Fruit fly (Drosophila melanogaster) whole organism, embryonic: ENCODE results near the gene fusl.

ENCODE experiments used
- B-H1 ChIP-seq: fragments of 200-800 bp; sonication (Bioruptor generic); IDR thresholded peaks from 3 replicates; pipeline ENCODE4 v1.3.6; 2022; ENCODE audit warnings: missing biosample characterization, missing genetic modification characterization
- B-H2 ChIP-seq: fragments of 200-800 bp; sonication (Bioruptor generic); optimal IDR thresholded peaks from 2 replicates; lab custom pipeline; 2018; ENCODE audit warnings: missing biosample characterization, mild to moderate bottlenecking, missing genetic modification characterization
- CG1024 ChIP-seq: fragments of 200-800 bp; sonication (Bioruptor generic); IDR thresholded peaks from 2 replicates; pipeline ENCODE4 v1.3.6; 2022; ENCODE audit warnings: missing biosample characterization, missing genetic modification characterization
- CG10366 ChIP-seq: fragments of 200-800 bp; sonication (Bioruptor generic); IDR thresholded peaks from 2 replicates; pipeline ENCODE4 v1.3.6; 2022; ENCODE audit warnings: missing biosample characterization, missing genetic modification characterization
- CG10979 ChIP-seq: fragments of 200-800 bp; sonication (Bioruptor generic); optimal IDR thresholded peaks from 2 replicates; lab custom pipeline; 2018; ENCODE audit warnings: missing biosample characterization, mild to moderate bottlenecking, missing genetic modification characterization, moderate library complexity
- CG11093 ChIP-seq: fragments of 200-800 bp; sonication (Bioruptor generic); IDR thresholded peaks from 3 replicates; pipeline ENCODE4 v1.3.6; 2022; ENCODE audit warnings: missing biosample characterization, missing genetic modification characterization
- CG12391 ChIP-seq: fragments of 200-800 bp; sonication (Bioruptor generic); optimal IDR thresholded peaks from 3 replicates; lab custom pipeline; 2018; ENCODE audit warnings: missing biosample characterization, mild to moderate bottlenecking, missing genetic modification characterization, moderate library complexity
- CG13624 ChIP-seq: fragments of 200-800 bp; sonication (Bioruptor generic); optimal IDR thresholded peaks from 2 replicates; lab custom pipeline; 2016; ENCODE audit warnings: missing biosample characterization, missing genetic modification characterization
- CG15269 ChIP-seq: fragments of 200-800 bp; sonication (Bioruptor generic); optimal IDR thresholded peaks from 2 replicates; lab custom pipeline; 2018; ENCODE audit warnings: missing biosample characterization, mild to moderate bottlenecking, missing genetic modification characterization, moderate library complexity
- CG15696 ChIP-seq: fragments of 200-800 bp; sonication (Bioruptor generic); optimal IDR thresholded peaks from 2 replicates; lab custom pipeline; 2019; ENCODE audit warnings: missing biosample characterization, mild to moderate bottlenecking, missing genetic modification characterization, moderate library complexity
- CG17361 ChIP-seq: fragments of 200-800 bp; sonication (Bioruptor generic); IDR thresholded peaks from 3 replicates; pipeline ENCODE4 v1.3.6; 2022; ENCODE audit warnings: missing biosample characterization, missing genetic modification characterization
- CG18599 ChIP-seq: fragments of 200-800 bp; sonication (Bioruptor generic); optimal IDR thresholded peaks from 3 replicates; lab custom pipeline; 2017; ENCODE audit warnings: missing biosample characterization, missing genetic modification characterization, mild to moderate bottlenecking, moderate library complexity, missing genetic modification reagents
- CG2120 ChIP-seq: fragments of 200-800 bp; sonication (Bioruptor generic); optimal IDR thresholded peaks from 3 replicates; lab custom pipeline; 2016; ENCODE audit warnings: missing biosample characterization, missing genetic modification characterization
- CG5180 ChIP-seq: fragments of 200-800 bp; sonication (Bioruptor generic); optimal IDR thresholded peaks from 3 replicates; lab custom pipeline; 2017; ENCODE audit warnings: missing biosample characterization, missing genetic modification characterization, mild to moderate bottlenecking, moderate library complexity, missing genetic modification reagents
- CG6791 ChIP-seq: fragments of 200-800 bp; sonication (Bioruptor generic); IDR thresholded peaks from 3 replicates; pipeline ENCODE4 v1.3.6; 2022; ENCODE audit warnings: missing biosample characterization, missing genetic modification characterization; ENCODE audit not compliant: partially characterized antibody
- CG7271 ChIP-seq: fragments of 200-800 bp; sonication (Bioruptor generic); optimal IDR thresholded peaks from 2 replicates; lab custom pipeline; 2018; ENCODE audit warnings: missing biosample characterization, mild to moderate bottlenecking, missing genetic modification characterization, moderate library complexity
- CG8089 ChIP-seq: fragments of 200-800 bp; sonication (Bioruptor generic); optimal IDR thresholded peaks from 3 replicates; lab custom pipeline; 2016; ENCODE audit warnings: missing biosample characterization, missing genetic modification characterization
- CG9215 ChIP-seq: fragments of 200-800 bp; sonication (Bioruptor generic); IDR thresholded peaks from 2 replicates; pipeline ENCODE4 v1.3.6; 2022; ENCODE audit warnings: missing biosample characterization, missing genetic modification characterization
- CrebB ChIP-seq: fragments of 200-800 bp; sonication (Bioruptor generic); optimal IDR thresholded peaks from 3 replicates; lab custom pipeline; 2018; ENCODE audit warnings: missing biosample characterization, mild to moderate bottlenecking, missing genetic modification characterization
- ERR ChIP-seq: fragments of 200-800 bp; sonication (Bioruptor generic); optimal IDR thresholded peaks from 2 replicates; lab custom pipeline; 2016; ENCODE audit warnings: missing biosample characterization, missing genetic modification characterization
- Hr39 ChIP-seq: fragments of >200 bp; optimal IDR thresholded peaks from 2 replicates; lab custom pipeline; 2017
- Lhr ChIP-seq: fragments of 200-800 bp; sonication (Bioruptor generic); optimal IDR thresholded peaks from 3 replicates; lab custom pipeline; 2017; ENCODE audit warnings: mild to moderate bottlenecking, missing biosample characterization, missing genetic modification reagents, missing genetic modification characterization
- Lim3 ChIP-seq: fragments of 200-800 bp; sonication (Bioruptor generic); IDR thresholded peaks from 2 replicates; pipeline ENCODE4 v1.3.6; 2022; ENCODE audit warnings: missing biosample characterization, missing genetic modification characterization
- NfI ChIP-seq: fragments of 200-800 bp; sonication (Bioruptor generic); optimal IDR thresholded peaks from 3 replicates; lab custom pipeline; 2018; ENCODE audit warnings: missing biosample characterization, mild to moderate bottlenecking, missing genetic modification characterization, moderate library complexity
- Sin3A ChIP-seq: fragments of >200 bp; optimal IDR thresholded peaks from 2 replicates; lab custom pipeline; 2018
- YL-1 ChIP-seq: fragments of 200-800 bp; sonication (Bioruptor generic); optimal IDR thresholded peaks from 3 replicates; lab custom pipeline; 2017; ENCODE audit warnings: missing biosample characterization, mild to moderate bottlenecking, missing genetic modification characterization
- aop ChIP-seq: fragments of 200-800 bp; sonication (Bioruptor generic); IDR thresholded peaks from 2 replicates; pipeline ENCODE4 v1.3.6; 2022; ENCODE audit warnings: missing biosample characterization, missing genetic modification characterization
- chm ChIP-seq: fragments of 200-800 bp; sonication (Bioruptor generic); IDR thresholded peaks from 2 replicates; pipeline ENCODE4 v1.3.6; 2022; ENCODE audit warnings: missing biosample characterization, missing genetic modification characterization
- corto ChIP-seq: fragments of 200-800 bp; sonication (Bioruptor generic); optimal IDR thresholded peaks from 2 replicates; lab custom pipeline; 2016; ENCODE audit warnings: missing biosample characterization, mild to moderate bottlenecking, missing genetic modification characterization, moderate library complexity
- danr ChIP-seq: fragments of 200-800 bp; sonication (Bioruptor generic); IDR thresholded peaks from 2 replicates; pipeline ENCODE4 v1.3.6; 2022; ENCODE audit warnings: missing biosample characterization, missing genetic modification characterization
- disco-r ChIP-seq: fragments of 200-800 bp; sonication (Bioruptor generic); optimal IDR thresholded peaks from 2 replicates; lab custom pipeline; 2016; ENCODE audit warnings: missing biosample characterization, missing genetic modification characterization
- dmrt99B ChIP-seq: fragments of 200-800 bp; sonication (Bioruptor generic); optimal IDR thresholded peaks from 2 replicates; lab custom pipeline; 2018; ENCODE audit warnings: missing biosample characterization, mild to moderate bottlenecking, missing genetic modification characterization, moderate library complexity
- fu2 ChIP-seq: fragments of 200-800 bp; sonication (Bioruptor generic); optimal IDR thresholded peaks from 2 replicates; lab custom pipeline; 2016; ENCODE audit warnings: missing biosample characterization, missing genetic modification characterization
- hbn ChIP-seq: fragments of 200-800 bp; sonication (Bioruptor generic); IDR thresholded peaks from 2 replicates; pipeline ENCODE4 v1.3.6; 2022; ENCODE audit warnings: missing biosample characterization, missing genetic modification characterization; ENCODE audit not compliant: partially characterized antibody
- hth ChIP-seq: fragments of >200 bp; optimal IDR thresholded peaks from 2 replicates; lab custom pipeline; 2017; ENCODE audit warnings: inconsistent platforms
- insv ChIP-seq, 2 experiments: fragments of 200-800 bp; sonication (Bioruptor generic); optimal IDR thresholded peaks; 3 replicates each; lab custom pipeline; 2016 to 2018; ENCODE audit warnings: missing biosample characterization in 2 of 2, missing genetic modification characterization in 2 of 2
- luna ChIP-seq: fragments of 200-800 bp; sonication (Bioruptor generic); optimal IDR thresholded peaks from 2 replicates; lab custom pipeline; 2016; ENCODE audit warnings: missing biosample characterization, missing genetic modification characterization
- mam ChIP-seq: fragments of 200-800 bp; sonication (Bioruptor generic); optimal IDR thresholded peaks from 3 replicates; lab custom pipeline; 2016; ENCODE audit warnings: missing biosample characterization, missing genetic modification characterization
- odd ChIP-seq: fragments of 200-800 bp; sonication (Bioruptor generic); optimal IDR thresholded peaks from 2 replicates; lab custom pipeline; 2017; ENCODE audit warnings: missing biosample characterization, mild to moderate bottlenecking, missing genetic modification characterization
- org-1 ChIP-seq: fragments of 200-800 bp; sonication (Bioruptor generic); optimal IDR thresholded peaks from 2 replicates; lab custom pipeline; 2017; ENCODE audit warnings: missing biosample characterization, missing genetic modification characterization
- prd ChIP-seq, 3 experiments: fragments of >200 bp in 2 of 3; fragments of 200-800 bp in 1 of 3; sonication (Bioruptor generic) in 1 of 3; optimal IDR thresholded peaks in 2 of 3; IDR thresholded peaks in 1 of 3; 2 replicates in 2 of 3; 3 replicates in 1 of 3; pipeline versions ENCODE4 v1.3.6 to Lab custom; 2017 to 2022; ENCODE audit warnings: missing biosample characterization in 1 of 3, missing genetic modification characterization in 1 of 3
- row ChIP-seq: fragments of 200-800 bp; sonication (Bioruptor generic); IDR thresholded peaks from 3 replicates; pipeline ENCODE4 v1.3.6; 2022; ENCODE audit warnings: missing biosample characterization, missing genetic modification characterization
- sd ChIP-seq: fragments of 200-800 bp; sonication (Bioruptor generic); optimal IDR thresholded peaks from 3 replicates; lab custom pipeline; 2018; ENCODE audit warnings: missing biosample characterization, mild to moderate bottlenecking, missing genetic modification characterization, moderate library complexity
- sima ChIP-seq: fragments of 200-800 bp; sonication (Bioruptor generic); optimal IDR thresholded peaks from 2 replicates; lab custom pipeline; 2016; ENCODE audit warnings: missing biosample characterization, missing genetic modification characterization
- sug ChIP-seq: fragments of 200-800 bp; optimal IDR thresholded peaks from 2 replicates; lab custom pipeline; 2019; ENCODE audit warnings: missing biosample characterization, mild to moderate bottlenecking, missing genetic modification characterization, moderate library complexity
- tio ChIP-seq: fragments of 200-800 bp; sonication (Bioruptor generic); optimal IDR thresholded peaks from 2 replicates; lab custom pipeline; 2017; ENCODE audit warnings: missing biosample characterization, missing genetic modification characterization, inconsistent platforms
- tll ChIP-seq, 2 experiments: fragments of 200-800 bp in 1 of 2; fragments of >200 bp in 1 of 2; sonication (Bioruptor generic) in 1 of 2; optimal IDR thresholded peaks; 2 replicates each; lab custom pipeline; 2017 to 2019; ENCODE audit warnings: missing biosample characterization in 2 of 2, missing genetic modification characterization in 2 of 2, mild to moderate bottlenecking in 1 of 2, moderate library complexity in 1 of 2
- trh ChIP-seq: fragments of 200-800 bp; sonication (Bioruptor generic); optimal IDR thresholded peaks from 2 replicates; lab custom pipeline; 2016; ENCODE audit warnings: missing biosample characterization, missing genetic modification characterization
- zen2 ChIP-seq: fragments of 200-800 bp; sonication (Bioruptor generic); IDR thresholded peaks from 3 replicates; pipeline ENCODE4 v1.3.6; 2022; ENCODE audit warnings: missing biosample characterization, missing genetic modification characterization; ENCODE audit not compliant: partially characterized antibody
- zfh2 ChIP-seq: fragments of 200-800 bp; sonication (Bioruptor generic); optimal IDR thresholded peaks from 2 replicates; lab custom pipeline; 2016; ENCODE audit warnings: missing biosample characterization, missing genetic modification characterization

Gene fusl

dm6 chr2L:5342119-5342817 is 4.4 kb upstream of the fusl start, which contains the start of gene Acsf2 (continued):
- TF ChIP-seq prd (optimal IDR thresholded peaks at IDR 0.05; lab: Kevin White, UChicago) (no peak), prd (GFP tag; IDR thresholded peaks at IDR 0.05; lab: Robert Waterston, UW) (peak; percentile 96), CG1024 (GFP tag; lab: Robert Waterston, UW) (no peak), CrebB (tag; lab: Kevin White, UChicago) (peak; percentile 94), fu2 (GFP tag; lab: Kevin White, UChicago) (peak; percentile 98), hbn (no peak), sug (tag; lab: Kevin White, UChicago) (peak; percentile 98), zen2 (GFP tag; lab: Robert Waterston, UW) (no peak), row (GFP tag; lab: Robert Waterston, UW) (peak; percentile 95), zfh2 (GFP tag; lab: Kevin White, UChicago) (peak; percentile 99), org-1 (GFP tag; lab: Kevin White, UChicago) (peak; percentile 95), NfI (peak; percentile 96), CG15269 (peak; percentile 98), disco-r (GFP tag; lab: Kevin White, UChicago) (peak; percentile 87), CG12391 (tag; lab: Kevin White, UChicago) (peak; percentile 95), CG8089 (GFP tag; lab: Kevin White, UChicago) (peak; percentile 69), danr (peak; percentile 92), CG2120 (GFP tag; lab: Kevin White, UChicago) (peak; percentile 100), CG13624 (GFP tag; lab: Kevin White, UChicago) (peak; percentile 98), mam (GFP tag; lab: Kevin White, UChicago) (peak; percentile 98), dmrt99B (peak; percentile 93), CG10366 (GFP tag; lab: Robert Waterston, UW) (peak; percentile 91), hth (lab: Kevin White, UChicago) (no peak), trh (GFP tag; lab: Kevin White, UChicago) (peak; percentile 77), CG5180 (GFP tag; lab: Kevin White, UChicago) (peak; percentile 80), tll (GFP tag; optimal IDR thresholded peaks at IDR 0.05; lab: Kevin White, UChicago) (no peak), CG10979 (tag; lab: Kevin White, UChicago) (peak; percentile 35), CG17361 (peak; percentile 95), CG11093 (GFP tag; lab: Robert Waterston, UW) (peak; percentile 87), B-H2 (GFP tag; lab: Kevin White, UChicago) (peak; percentile 97), YL-1 (GFP tag; lab: Kevin White, UChicago) (peak; percentile 59), B-H1 (GFP tag; lab: Robert Waterston, UW) (peak; percentile 88), CG18599 (GFP tag; lab: Kevin White, UChicago) (peak; percentile 99), Hr39 (lab: Kevin White, UChicago) (no peak), CG9215 (peak; percentile 99), Lim3 (GFP tag; lab: Robert Waterston, UW) (no peak), aop (no peak), corto (GFP tag; lab: Kevin White, UChicago) (peak; percentile 16), CG6791 (GFP tag; lab: Robert Waterston, UW) (no peak), insv (GFP tag; optimal IDR thresholded peaks at IDR 0.05; lab: Kevin White, UChicago) (peak; percentile 24 to 56), sima (GFP tag; lab: Kevin White, UChicago) (peak; percentile 81), odd (GFP tag; lab: Kevin White, UChicago) (peak; percentile 91), sd (peak; percentile 93), CG7271 (peak; percentile 28), CG15696 (tag; lab: Kevin White, UChicago) (peak; percentile 86), tio (GFP tag; lab: Kevin White, UChicago) (peak; percentile 94), Sin3A (no peak), luna (GFP tag; lab: Kevin White, UChicago) (peak; percentile 92), Lhr (GFP tag; lab: Kevin White, UChicago) (no peak), ERR (GFP tag; lab: Kevin White, UChicago) (peak; percentile 93), chm (GFP tag; lab: Robert Waterston, UW) (peak; percentile 43; the same call in 1 of the 2 replicates)
